Worm (Caenorhabditis elegans): ENCODE data around the gene T15B7.15.

DNA sequence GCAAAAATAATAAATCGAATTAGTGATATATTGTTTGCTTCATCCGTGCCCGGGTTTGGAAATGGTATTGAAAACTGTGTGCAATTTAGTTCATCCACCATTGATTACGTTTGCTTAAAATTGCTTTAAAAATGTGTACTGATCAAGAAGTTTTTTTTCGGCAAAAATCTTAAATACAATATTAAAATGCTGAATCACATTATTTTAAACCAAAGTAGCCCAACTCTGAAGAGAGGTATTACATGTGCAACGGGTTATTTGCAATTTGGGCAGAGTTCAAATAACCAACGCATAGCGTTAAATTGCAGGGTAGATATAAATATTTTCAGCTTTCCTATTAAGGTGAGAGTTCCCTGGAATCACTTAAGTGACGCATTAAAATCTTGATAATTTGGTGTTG lies 21.3 kb downstream of the T15B7.15 start, which contains the start of gene dmsr-14:
- TF ChIP-seq ztf-23 (GFP tag; IDR thresholded peaks at IDR 0.05), result no peak
- no peak for TF ChIP-seq tab-1 (GFP tag; IDR thresholded peaks at IDR 0.05)
- TF ChIP-seq med-1 (GFP tag; optimal IDR thresholded peaks at IDR 0.05; ENCODE audit: insufficient read depth), result no peak
- TF ChIP-seq T22C8.4 (GFP tag; IDR thresholded peaks at IDR 0.05), result no peak
- no peak for TF ChIP-seq ref-1 (GFP tag; conservative IDR thresholded peaks at IDR 0.05)
- TF ChIP-seq ztf-29 (GFP tag; IDR thresholded peaks at IDR 0.05), result no peak
- TF ChIP-seq cog-1 (tag; optimal IDR thresholded peaks at IDR 0.05), result no peak
